Worm (Caenorhabditis elegans) whole organism, late embryonic: Measurements from ENCODE around the gene H40L08.8.

Source experiments
- K02D7.2 ChIP-seq: sonication (generic microtip); optimal IDR thresholded peaks from 2 replicates; lab custom pipeline; 2017; ENCODE audit warnings: mild to moderate bottlenecking, missing genetic modification characterization, missing compliant biosample characterization
- K09A11.1 ChIP-seq: sonication (generic microtip); optimal IDR thresholded peaks from 2 replicates; lab custom pipeline; 2017; ENCODE audit warnings: antibody characterized with exemption, mild to moderate bottlenecking, missing genetic modification characterization, missing compliant biosample characterization; ENCODE audit not compliant: insufficient read depth
- T23F11.4 ChIP-seq: fragments of 200-800 bp; sonication (Bioruptor generic); optimal IDR thresholded peaks from 2 replicates; lab custom pipeline; 2018; ENCODE audit warnings: mild to moderate bottlenecking, missing genetic modification characterization, missing compliant biosample characterization
- Y22D7AL.16 ChIP-seq: sonication (generic microtip); optimal IDR thresholded peaks from 2 replicates; lab custom pipeline; 2016; ENCODE audit warnings: missing genetic modification characterization, missing compliant biosample characterization
- ama-1 ChIP-seq: fragments of 150-350 bp; optimal IDR thresholded peaks from 2 replicates; lab custom pipeline; 2014
- ceh-19 ChIP-seq: fragments of 200-800 bp; sonication (Bioruptor generic); optimal IDR thresholded peaks from 2 replicates; lab custom pipeline; 2018; ENCODE audit warnings: mild to moderate bottlenecking, missing genetic modification characterization, missing compliant biosample characterization
- ceh-2 ChIP-seq: sonication (generic microtip); optimal IDR thresholded peaks from 2 replicates; lab custom pipeline; 2016; ENCODE audit warnings: missing genotype, missing genetic modification characterization, missing compliant biosample characterization
- ceh-22 ChIP-seq: sonication (generic microtip); optimal IDR thresholded peaks from 2 replicates; lab custom pipeline; 2017; ENCODE audit warnings: missing biosample characterization, missing genetic modification characterization
- ceh-24 ChIP-seq: sonication (generic microtip); optimal IDR thresholded peaks from 2 replicates; lab custom pipeline; 2016; ENCODE audit warnings: mild to moderate bottlenecking, missing genetic modification characterization, missing compliant biosample characterization
- ceh-31 ChIP-seq: sonication (generic microtip); optimal IDR thresholded peaks from 2 replicates; lab custom pipeline; 2016; ENCODE audit warnings: missing genetic modification characterization, missing compliant biosample characterization
- ceh-34 ChIP-seq: sonication (generic microtip); optimal IDR thresholded peaks from 2 replicates; lab custom pipeline; 2016; ENCODE audit warnings: mild to moderate bottlenecking, missing genetic modification characterization, missing compliant biosample characterization
- ceh-45 ChIP-seq: fragments of 200-800 bp; sonication (Bioruptor generic); IDR thresholded peaks from 2 replicates; pipeline ENCODE4 v1.3.6; 2022; ENCODE audit warnings: missing genetic modification reagents, missing genetic modification characterization, missing compliant biosample characterization
- ceh-48 ChIP-seq: sonication (generic microtip); optimal IDR thresholded peaks from 2 replicates; lab custom pipeline; 2016; ENCODE audit warnings: missing genetic modification characterization, inconsistent platforms, missing compliant biosample characterization
- ceh-6 ChIP-seq: fragments of 200-800 bp; sonication (Bioruptor generic); optimal IDR thresholded peaks from 2 replicates; lab custom pipeline; 2018; ENCODE audit warnings: mild to moderate bottlenecking, missing genetic modification characterization, missing compliant biosample characterization
- ceh-9 ChIP-seq: sonication (generic microtip); optimal IDR thresholded peaks from 2 replicates; lab custom pipeline; 2016; ENCODE audit warnings: mild to moderate bottlenecking, missing genetic modification characterization, inconsistent platforms, missing compliant biosample characterization
- che-1 ChIP-seq: sonication (generic microtip); optimal IDR thresholded peaks from 2 replicates; lab custom pipeline; 2016; ENCODE audit warnings: mild to moderate bottlenecking, missing genetic modification characterization, missing compliant biosample characterization
- dve-1 ChIP-seq: sonication (generic microtip); optimal IDR thresholded peaks from 2 replicates; lab custom pipeline; 2017; ENCODE audit warnings: antibody characterized with exemption, mild to moderate bottlenecking, missing genetic modification characterization, missing compliant biosample characterization
- elt-2 ChIP-seq: sonication (generic microtip); optimal IDR thresholded peaks from 2 replicates; lab custom pipeline; 2016; ENCODE audit warnings: missing genetic modification reagents, missing genetic modification characterization, missing compliant biosample characterization
- elt-4 ChIP-seq: sonication (generic microtip); optimal IDR thresholded peaks from 2 replicates; lab custom pipeline; 2016; ENCODE audit warnings: missing genetic modification characterization, missing compliant biosample characterization
- eyg-1 ChIP-seq: sonication (generic microtip); optimal IDR thresholded peaks from 2 replicates; lab custom pipeline; 2016; ENCODE audit warnings: missing genotype, missing genetic modification characterization, missing compliant biosample characterization
- fax-1 ChIP-seq: sonication (generic microtip); optimal IDR thresholded peaks from 2 replicates; lab custom pipeline; 2016; ENCODE audit warnings: missing genotype, missing genetic modification characterization, missing compliant biosample characterization
- fkh-10 ChIP-seq: fragments of 150-350 bp; optimal IDR thresholded peaks from 2 replicates; lab custom pipeline; 2014; ENCODE audit warnings: missing biosample characterization, missing genetic modification reagents, missing genetic modification characterization
- fkh-6 ChIP-seq: sonication (generic microtip); optimal IDR thresholded peaks from 2 replicates; lab custom pipeline; 2016; ENCODE audit warnings: missing genetic modification characterization, missing compliant biosample characterization
- gmeb-2 ChIP-seq: sonication (generic microtip); optimal IDR thresholded peaks from 2 replicates; lab custom pipeline; 2016; ENCODE audit warnings: missing genetic modification characterization, inconsistent platforms, missing compliant biosample characterization
- hlh-13 ChIP-seq: fragments of 200-800 bp; sonication (Bioruptor generic); optimal IDR thresholded peaks from 2 replicates; lab custom pipeline; 2018; ENCODE audit warnings: mild to moderate bottlenecking, missing genetic modification characterization, missing compliant biosample characterization
- hlh-8 ChIP-seq: sonication (generic microtip); optimal IDR thresholded peaks from 2 replicates; lab custom pipeline; 2016; ENCODE audit warnings: missing genotype, missing genetic modification characterization, missing compliant biosample characterization
- nhr-11 ChIP-seq: fragments of 150-350 bp; optimal IDR thresholded peaks from 2 replicates; lab custom pipeline; 2014; ENCODE audit warnings: missing biosample characterization, missing genetic modification characterization
- odd-2 ChIP-seq: sonication (generic microtip); optimal IDR thresholded peaks from 2 replicates; lab custom pipeline; 2017; ENCODE audit warnings: antibody characterized with exemption, mild to moderate bottlenecking, missing genetic modification characterization, missing compliant biosample characterization
- pag-3 ChIP-seq: sonication (generic microtip); optimal IDR thresholded peaks from 2 replicates; lab custom pipeline; 2016; ENCODE audit warnings: missing compliant biosample characterization, missing genetic modification characterization, borderline replicate concordance
- pax-1 ChIP-seq: fragments of 150-350 bp; optimal IDR thresholded peaks from 2 replicates; lab custom pipeline; 2014; ENCODE audit warnings: missing biosample characterization, missing genetic modification characterization
- pha-2 ChIP-seq: sonication (generic microtip); optimal IDR thresholded peaks from 2 replicates; lab custom pipeline; 2017; ENCODE audit warnings: mild to moderate bottlenecking, missing genetic modification characterization, missing compliant biosample characterization
- pha-4 ChIP-seq: fragments of 150-350 bp; optimal IDR thresholded peaks from 2 replicates; lab custom pipeline; 2018; ENCODE audit warnings: missing biosample characterization, missing genetic modification reagents, missing genetic modification characterization
- pqm-1 ChIP-seq: sonication (generic microtip); optimal IDR thresholded peaks from 2 replicates; lab custom pipeline; 2016; ENCODE audit warnings: missing genetic modification characterization, missing compliant biosample characterization
- pros-1 ChIP-seq: fragments of 150-350 bp; optimal IDR thresholded peaks from 2 replicates; lab custom pipeline; 2014; ENCODE audit warnings: missing biosample characterization, missing genetic modification reagents, missing genetic modification characterization
- rnt-1 ChIP-seq: sonication (generic microtip); optimal IDR thresholded peaks from 2 replicates; lab custom pipeline; 2016; ENCODE audit warnings: missing genetic modification characterization, missing compliant biosample characterization
- syd-9 ChIP-seq: sonication (generic microtip); optimal IDR thresholded peaks from 2 replicates; lab custom pipeline; 2016; ENCODE audit warnings: mild to moderate bottlenecking, missing genetic modification characterization, moderate library complexity, missing compliant biosample characterization
- tbx-2 ChIP-seq: sonication (generic microtip); optimal IDR thresholded peaks from 2 replicates; lab custom pipeline; 2016; ENCODE audit warnings: missing genetic modification characterization, missing compliant biosample characterization
- ttx-3 ChIP-seq: sonication (generic microtip); optimal IDR thresholded peaks from 2 replicates; lab custom pipeline; 2016; ENCODE audit warnings: missing genetic modification reagents, missing genetic modification characterization, missing compliant biosample characterization
- unc-55 ChIP-seq: sonication (generic microtip); optimal IDR thresholded peaks from 2 replicates; lab custom pipeline; 2017; ENCODE audit warnings: missing biosample characterization, missing genetic modification reagents, missing genetic modification characterization
- ztf-16 ChIP-seq: sonication (generic microtip); optimal IDR thresholded peaks from 2 replicates; lab custom pipeline; 2017; ENCODE audit warnings: missing genetic modification characterization, missing compliant biosample characterization

Gene H40L08.8

ce11 chrX:15050006-15050405, 27.4 kb downstream of the H40L08.8 start:
- TF ChIP-seq syd-9 (tag; lab: Kevin White, UChicago) (no peak), fkh-6 (tag; lab: Kevin White, UChicago) (no peak), Y22D7AL.16 (tag; lab: Kevin White, UChicago) (no peak), elt-4 (tag; lab: Kevin White, UChicago) (no peak), ama-1 (lab: Kevin White, UChicago) (no peak), ceh-9 (tag; lab: Kevin White, UChicago) (no peak), ceh-6 (GFP tag; lab: Kevin White, UChicago) (no peak), pha-2 (no peak), eyg-1 (tag; lab: Kevin White, UChicago) (no peak), K02D7.2 (no peak), ztf-16 (no peak), ceh-2 (tag; lab: Kevin White, UChicago) (no peak), tbx-2 (tag; lab: Kevin White, UChicago) (no peak), pqm-1 (no peak), pag-3 (tag; lab: Kevin White, UChicago) (no peak), ttx-3 (tag; lab: Kevin White, UChicago) (no peak), ceh-19 (GFP tag; lab: Kevin White, UChicago) (no peak), che-1 (tag; lab: Kevin White, UChicago) (no peak)

ce11 chrX:15047541-15047940, 29.9 kb downstream of the H40L08.8 start:
- TF ChIP-seq ceh-34 (tag; lab: Kevin White, UChicago), result no peak
- no peak for TF ChIP-seq elt-2 (tag; lab: Kevin White, UChicago)
- no peak for TF ChIP-seq nhr-11 (tag; lab: Kevin White, UChicago)
- no peak for TF ChIP-seq ama-1 (lab: Kevin White, UChicago)
- no peak for TF ChIP-seq odd-2 (tag; lab: Kevin White, UChicago)
- no peak for TF ChIP-seq Y22D7AL.16 (tag; lab: Kevin White, UChicago)
- TF ChIP-seq syd-9 (tag; lab: Kevin White, UChicago), result no peak
- no peak for TF ChIP-seq fkh-6 (tag; lab: Kevin White, UChicago)
- no peak for TF ChIP-seq ceh-31 (tag; lab: Kevin White, UChicago)

ce11 chrX:15045401-15045800, 32.0 kb downstream of the H40L08.8 start:
- TF ChIP-seq ceh-48 (tag; lab: Kevin White, UChicago), result no peak
- TF ChIP-seq K02D7.2, result no peak
- no peak for TF ChIP-seq gmeb-2
- TF ChIP-seq fax-1 (tag; lab: Kevin White, UChicago), result no peak
- TF ChIP-seq ceh-24 (tag; lab: Kevin White, UChicago), result no peak
- no peak for TF ChIP-seq hlh-13 (GFP tag; lab: Kevin White, UChicago)
- TF ChIP-seq pha-4 (tag; lab: Kevin White, UChicago), result no peak
- TF ChIP-seq ama-1 (lab: Kevin White, UChicago), result no peak
- no peak for TF ChIP-seq ceh-31 (tag; lab: Kevin White, UChicago)
- TF ChIP-seq ceh-45 (GFP tag; lab: Robert Waterston, UW), result no peak
- TF ChIP-seq dve-1 (tag; lab: Kevin White, UChicago), result no peak
- TF ChIP-seq pax-1 (tag; lab: Kevin White, UChicago), result no peak
- no peak for TF ChIP-seq Y22D7AL.16 (tag; lab: Kevin White, UChicago)
- TF ChIP-seq T23F11.4 (GFP tag; lab: Kevin White, UChicago), result no peak
- TF ChIP-seq fkh-10 (GFP tag; lab: Kevin White, UChicago), result no peak
- no peak for TF ChIP-seq K09A11.1
- no peak for TF ChIP-seq unc-55 (GFP tag; lab: Kevin White, UChicago)
- TF ChIP-seq rnt-1 (tag; lab: Kevin White, UChicago), result no peak
- TF ChIP-seq, all 69 proteins: peak for 0

- TF ChIP-seq K09A11.1, result no peak
- no peak for TF ChIP-seq fax-1 (tag; lab: Kevin White, UChicago)
- no peak for TF ChIP-seq elt-4 (tag; lab: Kevin White, UChicago)
- TF ChIP-seq ttx-3 (tag; lab: Kevin White, UChicago), result no peak
- TF ChIP-seq K02D7.2, result no peak
- no peak for TF ChIP-seq hlh-8
- no peak for TF ChIP-seq pros-1 (tag; lab: Kevin White, UChicago)
- no peak for TF ChIP-seq ceh-22 (tag; lab: Kevin White, UChicago)
- TF ChIP-seq ceh-9 (tag; lab: Kevin White, UChicago), result no peak
- no peak for TF ChIP-seq pha-4 (tag; lab: Kevin White, UChicago)
- no peak for TF ChIP-seq pax-1 (tag; lab: Kevin White, UChicago)
- TF ChIP-seq ceh-2 (tag; lab: Kevin White, UChicago), result no peak
Measured at ce11 chrX:15042549-15042948, 34.9 kb downstream of the H40L08.8 start.
